Fruit fly (Drosophila melanogaster) whole organism, embryonic: Measurements from ENCODE around the gene CG9150.

Experiments
- Abd-B ChIP-seq: fragments of 200-800 bp; sonication (Bioruptor generic); optimal IDR thresholded peaks from 2 replicates; lab custom pipeline; 2018; ENCODE audit warnings: missing biosample characterization, mild to moderate bottlenecking, missing genetic modification characterization, moderate library complexity
- Adf1 ChIP-seq: fragments of 200-800 bp; sonication (Bioruptor generic); IDR thresholded peaks from 2 replicates; pipeline ENCODE4 v1.3.6; 2022; ENCODE audit warnings: missing biosample characterization, missing genetic modification characterization
- B-H1 ChIP-seq: fragments of 200-800 bp; sonication (Bioruptor generic); IDR thresholded peaks from 3 replicates; pipeline ENCODE4 v1.3.6; 2022; ENCODE audit warnings: missing biosample characterization, missing genetic modification characterization
- CG10366 ChIP-seq: fragments of 200-800 bp; sonication (Bioruptor generic); IDR thresholded peaks from 2 replicates; pipeline ENCODE4 v1.3.6; 2022; ENCODE audit warnings: missing biosample characterization, missing genetic modification characterization
- CG10431 ChIP-seq: fragments of 200-800 bp; sonication (Bioruptor generic); optimal IDR thresholded peaks from 3 replicates; lab custom pipeline; 2018; ENCODE audit warnings: missing biosample characterization, mild to moderate bottlenecking, missing genetic modification characterization
- CG12299 ChIP-seq: fragments of 200-800 bp; sonication (Bioruptor generic); optimal IDR thresholded peaks from 2 replicates; lab custom pipeline; 2018; ENCODE audit warnings: missing biosample characterization, mild to moderate bottlenecking, missing genetic modification characterization
- CG13123 ChIP-seq: fragments of 200-800 bp; sonication (Bioruptor generic); optimal IDR thresholded peaks from 2 replicates; lab custom pipeline; 2016; ENCODE audit warnings: missing biosample characterization, missing genetic modification characterization
- CG14050 ChIP-seq: fragments of 200-800 bp; sonication (Bioruptor generic); IDR thresholded peaks from 3 replicates; pipeline ENCODE4 v1.3.6; 2022; ENCODE audit warnings: missing biosample characterization, missing genetic modification characterization
- CG15696 ChIP-seq: fragments of 200-800 bp; sonication (Bioruptor generic); optimal IDR thresholded peaks from 2 replicates; lab custom pipeline; 2019; ENCODE audit warnings: missing biosample characterization, mild to moderate bottlenecking, missing genetic modification characterization, moderate library complexity
- CG16779 ChIP-seq: fragments of 200-800 bp; sonication (Bioruptor generic); IDR thresholded peaks from 2 replicates; pipeline ENCODE4 v1.3.6; 2022; ENCODE audit warnings: missing biosample characterization, missing genetic modification characterization
- CG16813 ChIP-seq: fragments of 200-800 bp; sonication (Bioruptor generic); IDR thresholded peaks from 3 replicates; pipeline ENCODE4 v1.3.6; 2022; ENCODE audit warnings: missing biosample characterization, missing genetic modification characterization; ENCODE audit not compliant: partially characterized antibody
- CG16863 ChIP-seq: fragments of 200-800 bp; sonication (Bioruptor generic); optimal IDR thresholded peaks from 3 replicates; lab custom pipeline; 2016; ENCODE audit warnings: missing biosample characterization, missing genetic modification characterization
- CG17802 ChIP-seq: fragments of 200-800 bp; sonication (Bioruptor generic); optimal IDR thresholded peaks from 2 replicates; lab custom pipeline; 2018; ENCODE audit warnings: missing biosample characterization, mild to moderate bottlenecking, missing genetic modification characterization, moderate library complexity
- CG18619 ChIP-seq: fragments of 200-800 bp; sonication (Bioruptor generic); optimal IDR thresholded peaks from 3 replicates; lab custom pipeline; 2017; ENCODE audit warnings: missing biosample characterization, mild to moderate bottlenecking, missing genetic modification characterization
- CG2199 ChIP-seq: fragments of 200-800 bp; sonication (Bioruptor generic); IDR thresholded peaks from 3 replicates; pipeline ENCODE4 v1.3.6; 2022; ENCODE audit warnings: missing biosample characterization, missing genetic modification characterization
- CG2889 ChIP-seq: fragments of 200-800 bp; sonication (Bioruptor generic); IDR thresholded peaks from 3 replicates; pipeline ENCODE4 v1.3.6; 2022; ENCODE audit warnings: missing biosample characterization, missing genetic modification characterization
- CG3163 ChIP-seq: fragments of 200-800 bp; sonication (Bioruptor generic); optimal IDR thresholded peaks from 3 replicates; lab custom pipeline; 2016; ENCODE audit warnings: missing biosample characterization, missing genetic modification characterization
- CG34422 ChIP-seq: fragments of 200-800 bp; sonication (Bioruptor generic); IDR thresholded peaks from 3 replicates; pipeline ENCODE4 v1.3.6; 2022; ENCODE audit warnings: missing biosample characterization, missing genetic modification characterization
- CG43689 ChIP-seq: fragments of 200-800 bp; sonication (Bioruptor generic); IDR thresholded peaks from 2 replicates; pipeline ENCODE4 v1.3.6; 2022; ENCODE audit warnings: missing biosample characterization, missing genetic modification characterization
- CG6813 ChIP-seq: fragments of 200-800 bp; sonication (Bioruptor generic); optimal IDR thresholded peaks from 2 replicates; lab custom pipeline; 2017; ENCODE audit warnings: missing biosample characterization, missing genetic modification characterization, mild to moderate bottlenecking, moderate library complexity, missing genetic modification reagents
- CG7839 ChIP-seq: fragments of 200-800 bp; sonication (Bioruptor generic); optimal IDR thresholded peaks from 3 replicates; lab custom pipeline; 2018; ENCODE audit warnings: missing biosample characterization, mild to moderate bottlenecking, missing genetic modification characterization, moderate library complexity
- CG8765 ChIP-seq: fragments of 200-800 bp; sonication (Bioruptor generic); IDR thresholded peaks from 2 replicates; pipeline ENCODE4 v1.3.6; 2022; ENCODE audit warnings: missing biosample characterization, missing genetic modification characterization
- CG9215 ChIP-seq: fragments of 200-800 bp; sonication (Bioruptor generic); IDR thresholded peaks from 2 replicates; pipeline ENCODE4 v1.3.6; 2022; ENCODE audit warnings: missing biosample characterization, missing genetic modification characterization
- Dip2 ChIP-seq: fragments of 200-800 bp; sonication (Bioruptor generic); IDR thresholded peaks from 2 replicates; pipeline ENCODE4 v1.3.6; 2022; ENCODE audit warnings: missing biosample characterization, missing genetic modification characterization
- HLH3B ChIP-seq: fragments of 200-800 bp; sonication (Bioruptor generic); IDR thresholded peaks from 2 replicates; pipeline ENCODE4 v1.3.6; 2022; ENCODE audit warnings: missing biosample characterization, missing genetic modification characterization
- Lhr ChIP-seq: fragments of 200-800 bp; sonication (Bioruptor generic); optimal IDR thresholded peaks from 3 replicates; lab custom pipeline; 2017; ENCODE audit warnings: mild to moderate bottlenecking, missing biosample characterization, missing genetic modification reagents, missing genetic modification characterization
- NK7.1 ChIP-seq: fragments of 200-800 bp; sonication (Bioruptor generic); optimal IDR thresholded peaks from 3 replicates; lab custom pipeline; 2016; ENCODE audit warnings: missing biosample characterization, missing genetic modification characterization
- NfI ChIP-seq: fragments of 200-800 bp; sonication (Bioruptor generic); optimal IDR thresholded peaks from 3 replicates; lab custom pipeline; 2018; ENCODE audit warnings: missing biosample characterization, mild to moderate bottlenecking, missing genetic modification characterization, moderate library complexity
- Sin3A ChIP-seq: fragments of >200 bp; optimal IDR thresholded peaks from 2 replicates; lab custom pipeline; 2018
- Sox102F ChIP-seq: fragments of 200-800 bp; sonication (Bioruptor generic); optimal IDR thresholded peaks from 2 replicates; lab custom pipeline; 2018; ENCODE audit warnings: missing biosample characterization, mild to moderate bottlenecking, missing genetic modification characterization, moderate library complexity
- ab ChIP-seq: fragments of 200-800 bp; sonication (Bioruptor generic); optimal IDR thresholded peaks from 2 replicates; lab custom pipeline; 2016; ENCODE audit warnings: missing biosample characterization, missing genetic modification characterization
- bbx ChIP-seq: fragments of 200-800 bp; sonication (Bioruptor generic); IDR thresholded peaks from 2 replicates; pipeline ENCODE4 v1.3.6; 2022; ENCODE audit warnings: missing biosample characterization, missing genetic modification characterization; ENCODE audit not compliant: partially characterized antibody
- bsh ChIP-seq, 2 experiments: fragments of 200-800 bp; sonication (Bioruptor generic); optimal IDR thresholded peaks; 2 replicates each; lab custom pipeline; 2017 to 2018; ENCODE audit warnings: mild to moderate bottlenecking in 2 of 2, missing biosample characterization in 2 of 2, missing genetic modification characterization in 2 of 2, moderate library complexity in 1 of 2
- fd102C ChIP-seq: fragments of 200-800 bp; sonication (Bioruptor generic); optimal IDR thresholded peaks from 2 replicates; lab custom pipeline; 2018; ENCODE audit warnings: missing biosample characterization, mild to moderate bottlenecking, missing genetic modification characterization, moderate library complexity
- fd64A ChIP-seq: fragments of 200-800 bp; sonication (Bioruptor generic); optimal IDR thresholded peaks from 3 replicates; lab custom pipeline; 2018; ENCODE audit warnings: missing biosample characterization, mild to moderate bottlenecking, missing genetic modification characterization
- fu2 ChIP-seq: fragments of 200-800 bp; sonication (Bioruptor generic); optimal IDR thresholded peaks from 2 replicates; lab custom pipeline; 2016; ENCODE audit warnings: missing biosample characterization, missing genetic modification characterization
- gcm2 ChIP-seq: fragments of 200-800 bp; sonication (Bioruptor generic); optimal IDR thresholded peaks from 2 replicates; lab custom pipeline; 2016; ENCODE audit warnings: missing biosample characterization, missing genetic modification characterization
- gro ChIP-seq: fragments of 200-800 bp; sonication (Bioruptor generic); optimal IDR thresholded peaks from 2 replicates; lab custom pipeline; 2016; ENCODE audit warnings: missing biosample characterization, missing genetic modification characterization
- gsb-n ChIP-seq: fragments of 200-800 bp; sonication (Bioruptor generic); optimal IDR thresholded peaks from 3 replicates; lab custom pipeline; 2018; ENCODE audit warnings: missing biosample characterization, mild to moderate bottlenecking, missing genetic modification characterization
- lilli ChIP-seq: fragments of 200-800 bp; sonication (Bioruptor generic); optimal IDR thresholded peaks from 3 replicates; lab custom pipeline; 2016; ENCODE audit warnings: missing biosample characterization, missing genetic modification characterization
- lola ChIP-seq, 3 experiments: fragments of >200 bp in 2 of 3; fragments of 200-800 bp in 1 of 3; sonication (Bioruptor generic) in 1 of 3; optimal IDR thresholded peaks; 2 replicates each; lab custom pipeline; 2017 to 2019; ENCODE audit warnings: missing biosample characterization in 3 of 3, missing genetic modification characterization in 3 of 3, mild to moderate bottlenecking in 1 of 3, moderate library complexity in 1 of 3
- nom ChIP-seq: fragments of 200-800 bp; sonication (Bioruptor generic); optimal IDR thresholded peaks from 2 replicates; lab custom pipeline; 2017; ENCODE audit warnings: missing biosample characterization, missing genetic modification characterization, mild to moderate bottlenecking, moderate library complexity, missing genetic modification reagents
- pho ChIP-seq: fragments of 200-800 bp; sonication (Bioruptor generic); optimal IDR thresholded peaks from 2 replicates; lab custom pipeline; 2016; ENCODE audit warnings: missing biosample characterization, missing genetic modification characterization
- prd ChIP-seq, 3 experiments: fragments of >200 bp in 2 of 3; fragments of 200-800 bp in 1 of 3; sonication (Bioruptor generic) in 1 of 3; optimal IDR thresholded peaks in 2 of 3; IDR thresholded peaks in 1 of 3; 2 replicates in 2 of 3; 3 replicates in 1 of 3; pipeline versions ENCODE4 v1.3.6 to Lab custom; 2017 to 2022; ENCODE audit warnings: missing biosample characterization in 1 of 3, missing genetic modification characterization in 1 of 3
- pros ChIP-seq: fragments of 200-800 bp; sonication (Bioruptor generic); optimal IDR thresholded peaks from 3 replicates; lab custom pipeline; 2019; ENCODE audit warnings: missing biosample characterization, mild to moderate bottlenecking, missing genetic modification characterization, moderate library complexity
- ranshi ChIP-seq: fragments of 200-800 bp; sonication (Bioruptor generic); IDR thresholded peaks from 2 replicates; pipeline ENCODE4 v1.3.6; 2022; ENCODE audit warnings: missing biosample characterization, missing genetic modification characterization
- sens ChIP-seq: fragments of 200-800 bp; sonication (Bioruptor generic); peaks from one replicate; lab custom pipeline; 2016; ENCODE audit warnings: missing biosample characterization, missing genetic modification characterization
- slbo ChIP-seq: fragments of 200-800 bp; sonication (Bioruptor generic); IDR thresholded peaks from 2 replicates; pipeline ENCODE4 v1.3.6; 2022; ENCODE audit warnings: missing biosample characterization, missing genetic modification characterization
- vvl ChIP-seq: fragments of 200-800 bp; sonication (Bioruptor generic); IDR thresholded peaks from 2 replicates; pipeline ENCODE4 v1.3.6; 2022; ENCODE audit warnings: missing biosample characterization, missing genetic modification characterization
- wek ChIP-seq: fragments of 200-800 bp; sonication (Bioruptor generic); optimal IDR thresholded peaks from 3 replicates; lab custom pipeline; 2018; ENCODE audit warnings: missing biosample characterization, mild to moderate bottlenecking, missing genetic modification characterization, moderate library complexity

CG9150 gene

DNA sequence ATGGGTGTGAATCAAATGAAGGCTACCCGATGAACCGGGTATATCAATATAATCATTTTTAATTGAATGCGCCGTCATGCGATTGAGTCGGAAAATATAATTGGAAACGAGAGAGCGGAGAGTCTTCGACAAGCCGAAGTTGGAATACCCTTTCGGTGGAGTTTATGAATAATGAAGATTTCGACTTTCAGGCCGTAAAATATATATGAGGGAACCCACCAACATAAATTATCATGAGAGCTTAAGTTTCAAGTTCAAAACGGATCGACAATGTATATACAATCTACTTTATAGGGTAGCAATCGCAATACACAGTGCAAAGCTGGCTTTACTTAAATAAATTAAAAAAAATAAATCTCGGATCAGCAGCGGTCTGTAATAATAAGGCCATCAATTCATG lies 36.6 kb downstream of the CG9150 start (continued):
- TF ChIP-seq CG12299 (tag; lab: Kevin White, UChicago) (no peak), gcm2 (GFP tag; lab: Kevin White, UChicago) (no peak), CG9215 (no peak), Sin3A (lab: Kevin White, UChicago) (no peak), CG16779 (GFP tag; lab: Robert Waterston, UW) (no peak), ab (GFP tag; lab: Kevin White, UChicago) (no peak), bbx (GFP tag; lab: Robert Waterston, UW) (no peak), fu2 (GFP tag; lab: Kevin White, UChicago) (no peak), CG18619 (GFP tag; lab: Kevin White, UChicago) (no peak), CG34422 (no peak), prd (optimal IDR thresholded peaks at IDR 0.05; lab: Kevin White, UChicago) (no peak), prd (GFP tag; IDR thresholded peaks at IDR 0.05; lab: Robert Waterston, UW) (0 out of 3 replicates have a peak, but pooled peaks have one; percentile 15), B-H1 (GFP tag; lab: Robert Waterston, UW) (no peak), CG8765 (GFP tag; lab: Robert Waterston, UW) (no peak), CG14050 (GFP tag; lab: Robert Waterston, UW) (no peak), sens (peak; percentile 42), ranshi (no peak), CG16813 (GFP tag; lab: Robert Waterston, UW) (no peak), CG3163 (GFP tag; lab: Kevin White, UChicago) (no peak), Lhr (GFP tag; lab: Kevin White, UChicago) (no peak), nom (GFP tag; lab: Kevin White, UChicago) (no peak), Abd-B (GFP tag; lab: Kevin White, UChicago) (no peak)

DNA sequence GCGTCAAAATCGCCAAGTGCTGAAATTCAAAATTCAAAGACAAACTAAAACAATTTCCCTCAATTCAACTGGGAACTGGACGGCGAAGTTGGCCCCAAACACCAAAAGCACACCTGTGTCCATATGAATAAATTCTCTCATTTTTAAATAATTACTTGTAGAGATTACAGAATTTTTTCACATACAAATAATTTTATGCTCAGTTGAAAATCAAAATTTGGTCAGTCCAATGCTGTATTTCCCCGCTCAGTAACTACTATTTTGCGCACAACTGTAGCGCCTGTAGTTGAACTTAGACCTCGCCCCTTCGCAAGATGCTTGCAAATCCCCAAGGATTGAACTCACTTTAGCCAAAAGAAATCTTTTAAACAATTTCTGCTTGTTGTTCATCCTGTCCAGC lies 39.7 kb downstream of the CG9150 start:
- no peak for TF ChIP-seq HLH3B (GFP tag; lab: Robert Waterston, UW)
- no peak for TF ChIP-seq CG13123 (GFP tag; lab: Kevin White, UChicago)
- TF ChIP-seq CG10431 (GFP tag; lab: Kevin White, UChicago): no peak
- no peak for TF ChIP-seq gro
- TF ChIP-seq gsb-n (tag; lab: Kevin White, UChicago): no peak
- TF ChIP-seq CG17802: no peak
- TF ChIP-seq NK7.1 (GFP tag; lab: Kevin White, UChicago): no peak
- TF ChIP-seq bsh (GFP tag; optimal IDR thresholded peaks at IDR 0.05; lab: Kevin White, UChicago): peak in 1 of 2 experiments; percentile 36
- TF ChIP-seq CG10366 (GFP tag; lab: Robert Waterston, UW): peak; percentile 32; the same call in 1 of the 2 replicates
- TF ChIP-seq Sox102F (GFP tag; lab: Kevin White, UChicago): no peak
- TF ChIP-seq fd102C (GFP tag; lab: Kevin White, UChicago): no peak
- TF ChIP-seq CG6813 (GFP tag; lab: Kevin White, UChicago): no peak
- no peak for TF ChIP-seq Adf1 (GFP tag; lab: Robert Waterston, UW)
- TF ChIP-seq CG43689 (GFP tag; lab: Robert Waterston, UW): no peak
- TF ChIP-seq CG16863: no peak
- TF ChIP-seq CG15696 (tag; lab: Kevin White, UChicago): no peak
- TF ChIP-seq vvl (GFP tag; lab: Robert Waterston, UW): peak; percentile 64; the same call in 1 of the 2 replicates
- 0 out of 3 replicates have a peak, but pooled peaks have one; percentile 13 for TF ChIP-seq CG2889
- TF ChIP-seq NfI (GFP tag; lab: Kevin White, UChicago): no peak
- TF ChIP-seq slbo: 0 out of 2 replicates have a peak, but pooled peaks have one; percentile 35
- no peak for TF ChIP-seq pros (GFP tag; lab: Kevin White, UChicago)
- no peak for TF ChIP-seq wek
- no peak for TF ChIP-seq fd64A (GFP tag; lab: Kevin White, UChicago)
- TF ChIP-seq CG7839 (tag; lab: Kevin White, UChicago): peak; percentile 27
- no peak for TF ChIP-seq lilli
- TF ChIP-seq CG16779 (GFP tag; lab: Robert Waterston, UW): no peak
- TF ChIP-seq lola (GFP tag; optimal IDR thresholded peaks at IDR 0.05; lab: Kevin White, UChicago): no peak
- no peak for TF ChIP-seq Dip2
- TF ChIP-seq pho (GFP tag; lab: Kevin White, UChicago): no peak
- TF ChIP-seq nom (GFP tag; lab: Kevin White, UChicago): no peak
- TF ChIP-seq B-H1 (GFP tag; lab: Robert Waterston, UW): no peak
- no peak for TF ChIP-seq CG2199 (GFP tag; lab: Robert Waterston, UW)
